Worm (Caenorhabditis elegans): Measurements from ENCODE around the gene ZC239.13.
"Not testable (repeated sequence)": the region's sequence is repeated elsewhere in the genome, so short reads cannot be mapped to it uniquely, and the experiment has no call there.

ZC239.13 gene

ce11 chrII:3225200-3225599, 2.6 kb upstream of the ZC239.13 start, which contains the start of gene ZC239.16:
ZC239.16 (minus strand) TSS chrII:3225319.
- no peak for TF ChIP-seq tbx-37 (GFP tag; conservative IDR thresholded peaks at IDR 0.05)
- TF ChIP-seq hmg-4 (GFP tag; optimal IDR thresholded peaks at IDR 0.05): no peak
- no peak for TF ChIP-seq ets-7 (tag; optimal IDR thresholded peaks at IDR 0.05)
- TF ChIP-seq F13C5.2 (tag; optimal IDR thresholded peaks at IDR 0.05): no peak
- no peak for TF ChIP-seq pes-1 (GFP tag; IDR thresholded peaks at IDR 0.05)

ce11 chrII:3224631-3225030, 2.0 kb upstream of the ZC239.13 start, which contains the start of gene ZC239.15:
ZC239.15 (minus strand) TSS chrII:3224731.
- TF ChIP-seq ceh-36 (tag; optimal IDR thresholded peaks at IDR 0.05): no peak
- TF ChIP-seq ets-7 (tag; optimal IDR thresholded peaks at IDR 0.05): no peak
- no peak for TF ChIP-seq hnd-1 (tag; optimal IDR thresholded peaks at IDR 0.05)
- no peak for TF ChIP-seq ama-1 (optimal IDR thresholded peaks at IDR 0.05)
- no peak for TF ChIP-seq ceh-13 (GFP tag; optimal IDR thresholded peaks at IDR 0.05)
- TF ChIP-seq aly-1 (tag; optimal IDR thresholded peaks at IDR 0.05): no peak
- TF ChIP-seq B0310.2 (tag; optimal IDR thresholded peaks at IDR 0.05): no peak
- TF ChIP-seq sea-1 (GFP tag; conservative IDR thresholded peaks at IDR 0.05): no peak
- no peak for TF ChIP-seq hmbx-1 (tag; optimal IDR thresholded peaks at IDR 0.05)
- no peak for TF ChIP-seq flt-1 (GFP tag; IDR thresholded peaks at IDR 0.05)
- no peak for TF ChIP-seq scrt-1 (GFP tag; IDR thresholded peaks at IDR 0.05)

ce11 chrII:3221730-3222129, 909 bp downstream of the ZC239.13 start, which contains the start of gene ZC239.14:
ZC239.14 (minus strand) TSS chrII:3222034.
- TF ChIP-seq flt-1 (GFP tag; IDR thresholded peaks at IDR 0.05) (no peak), hmbx-1 (tag; optimal IDR thresholded peaks at IDR 0.05) (no peak), sea-1 (GFP tag; conservative IDR thresholded peaks at IDR 0.05) (no peak), hmg-4 (GFP tag; optimal IDR thresholded peaks at IDR 0.05) (no peak), tbx-37 (GFP tag; conservative IDR thresholded peaks at IDR 0.05) (no peak), tbx-11 (GFP tag; IDR thresholded peaks at IDR 0.05) (no peak)

- TF ChIP-seq tra-4 (tag; optimal IDR thresholded peaks at IDR 0.05) (no peak), hmbx-1 (tag; optimal IDR thresholded peaks at IDR 0.05) (no peak), scrt-1 (GFP tag; IDR thresholded peaks at IDR 0.05) (no peak), flt-1 (GFP tag; IDR thresholded peaks at IDR 0.05) (no peak), ceh-36 (tag; optimal IDR thresholded peaks at IDR 0.05) (no peak), aly-1 (tag; optimal IDR thresholded peaks at IDR 0.05) (no peak), pes-1 (GFP tag; IDR thresholded peaks at IDR 0.05) (no peak), B0310.2 (tag; optimal IDR thresholded peaks at IDR 0.05) (no peak), ets-7 (tag; optimal IDR thresholded peaks at IDR 0.05) (no peak), tbx-11 (GFP tag; IDR thresholded peaks at IDR 0.05) (no peak), hnd-1 (tag; optimal IDR thresholded peaks at IDR 0.05) (no peak), ceh-13 (GFP tag; optimal IDR thresholded peaks at IDR 0.05) (no peak), sea-1 (GFP tag; conservative IDR thresholded peaks at IDR 0.05) (no peak), ama-1 (optimal IDR thresholded peaks at IDR 0.05) (no peak), F13C5.2 (tag; optimal IDR thresholded peaks at IDR 0.05) (no peak), tbx-37 (GFP tag; conservative IDR thresholded peaks at IDR 0.05) (no peak), hmg-4 (GFP tag; optimal IDR thresholded peaks at IDR 0.05) (no peak)
These were observed 1.9 kb downstream of the ZC239.13 start, which contains the start of gene ZC239.22 for ce11 chrII:3220723-3221122. ZC239.22 (minus strand) TSS chrII:3220823.

- not testable (repeated sequence) for TF ChIP-seq ceh-13 (GFP tag; optimal IDR thresholded peaks at IDR 0.05); scrt-1 (GFP tag; IDR thresholded peaks at IDR 0.05); hnd-1 (tag; optimal IDR thresholded peaks at IDR 0.05)
These were observed 6.9 kb downstream of the ZC239.13 start, which contains the start of gene ZC239.3 for ce11 chrII:3215762-3216161. ZC239.3 (plus strand) TSS chrII:3216062.

- no peak for TF ChIP-seq flt-1 (GFP tag; IDR thresholded peaks at IDR 0.05)
- TF ChIP-seq hmg-4 (GFP tag; optimal IDR thresholded peaks at IDR 0.05): no peak
- TF ChIP-seq pes-1 (GFP tag; IDR thresholded peaks at IDR 0.05): no peak
- no peak for TF ChIP-seq tbx-37 (GFP tag; conservative IDR thresholded peaks at IDR 0.05)
- no peak for TF ChIP-seq tra-4 (tag; optimal IDR thresholded peaks at IDR 0.05)
- TF ChIP-seq ceh-36 (tag; optimal IDR thresholded peaks at IDR 0.05): no peak
- no peak for TF ChIP-seq scrt-1 (GFP tag; IDR thresholded peaks at IDR 0.05)
- no peak for TF ChIP-seq ceh-13 (GFP tag; optimal IDR thresholded peaks at IDR 0.05)
- TF ChIP-seq tbx-11 (GFP tag; IDR thresholded peaks at IDR 0.05): no peak
These were observed 8.7 kb downstream of the ZC239.13 start, which contains the start of gene ZC239.4 for ce11 chrII:3213898-3214297. ZC239.4 (plus strand) TSS chrII:3214198.

ce11 chrII:3210365-3210764, 12.3 kb downstream of the ZC239.13 start, which contains the start of gene ZC239.5:
ZC239.5 (plus strand) TSS chrII:3210665.
- TF ChIP-seq tbx-37 (GFP tag; conservative IDR thresholded peaks at IDR 0.05) (no peak), tbx-11 (GFP tag; IDR thresholded peaks at IDR 0.05) (no peak), hmg-4 (GFP tag; optimal IDR thresholded peaks at IDR 0.05) (no peak), ceh-36 (tag; optimal IDR thresholded peaks at IDR 0.05) (no peak), ceh-13 (GFP tag; optimal IDR thresholded peaks at IDR 0.05) (no peak), ets-7 (tag; optimal IDR thresholded peaks at IDR 0.05) (no peak), hnd-1 (tag; optimal IDR thresholded peaks at IDR 0.05) (no peak), hmbx-1 (tag; optimal IDR thresholded peaks at IDR 0.05) (no peak), ama-1 (optimal IDR thresholded peaks at IDR 0.05) (no peak), tra-4 (tag; optimal IDR thresholded peaks at IDR 0.05) (no peak), scrt-1 (GFP tag; IDR thresholded peaks at IDR 0.05) (no peak), F13C5.2 (tag; optimal IDR thresholded peaks at IDR 0.05) (no peak), aly-1 (tag; optimal IDR thresholded peaks at IDR 0.05) (no peak)

DNA sequence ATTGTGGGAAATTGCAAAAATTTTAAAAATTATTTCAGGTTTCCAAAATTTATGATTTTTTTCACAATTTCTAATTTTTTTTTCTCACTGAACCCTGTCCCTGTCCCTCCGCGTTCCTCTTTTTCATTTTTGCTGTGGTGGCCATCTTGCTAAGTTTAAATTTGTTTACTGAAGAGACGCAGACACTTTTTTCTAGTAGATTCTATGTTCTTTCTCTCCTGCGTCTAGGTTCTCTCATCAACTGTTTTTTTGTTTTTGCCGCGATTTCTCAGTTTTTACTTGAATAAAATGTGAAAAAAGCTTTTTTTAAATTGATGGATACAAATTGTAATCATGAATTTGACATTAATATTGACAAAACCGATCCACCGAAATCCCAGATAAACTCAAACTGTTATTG, 13.4 kb downstream of the ZC239.13 start, which contains the start of gene ZC239.6:
ZC239.6 (plus strand) TSS at position 381 of the 400 bp plus-strand sequence.
- TF ChIP-seq B0310.2 (tag; optimal IDR thresholded peaks at IDR 0.05) (no peak), hmbx-1 (tag; optimal IDR thresholded peaks at IDR 0.05) (no peak)
